Fruit fly (Drosophila melanogaster): ENCODE measurements around the gene CG15563.

The CG15563 gene

DNA sequence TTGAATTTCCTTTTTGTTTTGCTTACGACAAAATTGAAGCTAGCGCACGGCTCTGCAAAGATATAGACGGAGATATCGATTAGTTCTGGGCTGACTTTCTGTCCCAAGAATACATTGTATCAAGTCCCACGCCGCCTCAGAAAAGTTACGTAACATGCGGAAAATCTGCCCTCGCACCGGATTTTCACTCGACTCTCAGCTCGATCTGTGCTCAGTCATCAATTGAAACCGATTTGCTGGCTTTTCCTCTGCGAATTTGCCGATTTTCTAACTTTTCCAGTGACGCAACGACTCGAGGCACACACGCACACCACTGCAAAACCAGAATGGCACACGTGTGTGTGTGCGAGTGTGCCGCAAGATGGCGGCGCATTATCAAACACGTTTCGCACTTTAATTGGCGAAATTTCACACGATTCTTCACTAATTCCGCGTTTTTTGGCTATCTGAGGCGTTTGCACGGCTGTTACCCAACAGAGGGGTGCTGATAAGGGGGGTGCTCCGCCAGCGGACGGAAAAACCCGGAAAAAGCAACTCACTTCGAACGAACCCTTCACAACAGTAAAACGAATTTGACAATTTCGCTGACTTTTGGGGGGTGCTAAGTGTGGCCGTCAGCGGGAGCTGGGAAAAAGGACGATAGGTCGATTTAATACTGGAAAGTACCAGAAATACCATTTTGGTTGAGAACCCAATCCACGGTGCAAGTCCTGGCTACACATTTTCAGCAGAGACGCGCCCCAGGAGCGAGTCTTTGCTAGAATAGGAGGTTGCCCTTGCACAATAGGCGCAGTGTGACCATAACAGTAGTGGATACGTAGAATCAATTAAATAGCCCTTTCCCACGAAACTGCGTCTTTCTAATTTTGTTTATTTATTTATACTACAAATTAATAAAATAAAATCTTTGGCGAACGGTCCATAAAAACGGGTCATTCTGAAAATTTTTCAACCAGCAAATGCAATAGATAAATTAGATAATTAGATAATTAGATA lies 12.8 kb downstream of the CG15563 start, which contains the start of gene ATPsynC (continued):
- TF ChIP-seq unpg (GFP tag; optimal IDR thresholded peaks at IDR 0.05) (peak; percentile 2), CG18599 (GFP tag; optimal IDR thresholded peaks at IDR 0.05) (peak; percentile 41), CG1529 (GFP tag; optimal IDR thresholded peaks at IDR 0.05) (no peak), CG17359 (tag; optimal IDR thresholded peaks at IDR 0.05) (peak; percentile 14), z (GFP tag; IDR thresholded peaks at IDR 0.05) (no peak), phol (tag; optimal IDR thresholded peaks at IDR 0.05) (peak; percentile 96), lmd (GFP tag; IDR thresholded peaks at IDR 0.05) (no peak), Fer2 (tag; optimal IDR thresholded peaks at IDR 0.05) (no peak), CG34224 (GFP tag; IDR thresholded peaks at IDR 0.05; ENCODE audit: partially characterized antibody) (no peak), gro (GFP tag; optimal IDR thresholded peaks at IDR 0.05) (peak; percentile 74), CG17361 (GFP tag; IDR thresholded peaks at IDR 0.05) (no peak), CG9797 (GFP tag; optimal IDR thresholded peaks at IDR 0.05) (peak; percentile 100), Asciz (GFP tag; optimal IDR thresholded peaks at IDR 0.05) (no peak), CG12071 (GFP tag; optimal IDR thresholded peaks at IDR 0.05) (peak; percentile 57), CG4730 (GFP tag; IDR thresholded peaks at IDR 0.05) (no peak), vnd (GFP tag; IDR thresholded peaks at IDR 0.05; ENCODE audit: partially characterized antibody) (no peak), CG9932 (GFP tag; IDR thresholded peaks at IDR 0.05) (no peak), Usf (GFP tag; optimal IDR thresholded peaks at IDR 0.05) (no peak), CG1832 (GFP tag; optimal IDR thresholded peaks at IDR 0.05) (no peak), Optix (GFP tag; IDR thresholded peaks at IDR 0.05) (no peak), CG13123 (GFP tag; optimal IDR thresholded peaks at IDR 0.05) (peak; percentile 17), pzg (GFP tag; optimal IDR thresholded peaks at IDR 0.05) (peak; percentile 100), CG12236 (GFP tag; optimal IDR thresholded peaks at IDR 0.05) (no peak), CG15011 (GFP tag; optimal IDR thresholded peaks at IDR 0.05) (no peak), CG2116 (GFP tag; optimal IDR thresholded peaks at IDR 0.05) (peak; percentile 51), ems (GFP tag; optimal IDR thresholded peaks at IDR 0.05) (peak; percentile 27), CG10654 (GFP tag; optimal IDR thresholded peaks at IDR 0.05) (no peak), CG9876 (GFP tag; optimal IDR thresholded peaks at IDR 0.05) (no peak), CG31441 (GFP tag; IDR thresholded peaks at IDR 0.05) (no peak), fd64A (GFP tag; optimal IDR thresholded peaks at IDR 0.05) (peak; percentile 32), CG2678 (tag; optimal IDR thresholded peaks at IDR 0.05) (no peak), knrl (GFP tag; IDR thresholded peaks at IDR 0.05; ENCODE audit: partially characterized antibody) (no peak), chinmo (GFP tag; IDR thresholded peaks at IDR 0.05; ENCODE audit: partially characterized antibody) (no peak), Dek (tag; optimal IDR thresholded peaks at IDR 0.05) (peak; percentile 61), CG32767 (GFP tag; IDR thresholded peaks at IDR 0.05) (no peak), gt (GFP tag; IDR thresholded peaks at IDR 0.05) (no peak), Hsf (GFP tag; optimal IDR thresholded peaks at IDR 0.05) (peak; percentile 44), CG4617 (GFP tag; optimal IDR thresholded peaks at IDR 0.05; ENCODE audit: borderline replicate concordance) (peak; percentile 30), Hmr (GFP tag; optimal IDR thresholded peaks at IDR 0.05) (peak; percentile 92), NC2β (GFP tag; optimal IDR thresholded peaks at IDR 0.05) (peak; percentile 69), gcm (GFP tag; optimal IDR thresholded peaks at IDR 0.05) (peak; percentile 31), Stat92E (GFP tag; optimal IDR thresholded peaks at IDR 0.05) (peak in 2 of 3 experiments; percentile 75 to 81), wor (GFP tag; IDR thresholded peaks at IDR 0.05) (no peak), CG8924 (tag; optimal IDR thresholded peaks at IDR 0.05) (peak; percentile 48), Dp (GFP tag; optimal IDR thresholded peaks at IDR 0.05) (peak; percentile 56), CG33213 (GFP tag; optimal IDR thresholded peaks at IDR 0.05) (peak; percentile 89), grau (tag; optimal IDR thresholded peaks at IDR 0.05) (peak; percentile 31), CG10565 (GFP tag; optimal IDR thresholded peaks at IDR 0.05) (no peak)

Data from whole organism, embryonic.